Worm (Caenorhabditis elegans) whole organism, mixed stage, embryonic: ENCODE results near the gene K07E12.2.
A peak's percentile ranks its signal among the peaks of the same experiment; 100 is the strongest.

Experiments
- M03D4.4 ChIP-seq: sonication (generic microtip); optimal IDR thresholded peaks from 2 replicates; lab custom pipeline; 2017; ENCODE audit warnings: mild to moderate bottlenecking, missing genetic modification characterization, missing compliant biosample characterization
- bed-3 ChIP-seq: fragments of 200-800 bp; sonication (Bioruptor generic); optimal IDR thresholded peaks from 3 replicates; lab custom pipeline; 2018; ENCODE audit warnings: mild to moderate bottlenecking, missing genetic modification characterization, moderate library complexity, missing compliant biosample characterization
- blmp-1 ChIP-seq: fragments of 150-350 bp; optimal IDR thresholded peaks from 2 replicates; lab custom pipeline; 2014; ENCODE audit warnings: missing biosample characterization, missing genetic modification characterization
- ceh-83 ChIP-seq: fragments of 200-800 bp; sonication (Bioruptor generic); optimal IDR thresholded peaks from 2 replicates; lab custom pipeline; 2018; ENCODE audit warnings: mild to moderate bottlenecking, missing genetic modification characterization, missing compliant biosample characterization
- ces-1 ChIP-seq: fragments of 150-350 bp; optimal IDR thresholded peaks from 2 replicates; lab custom pipeline; 2014; ENCODE audit warnings: missing biosample characterization, missing genetic modification reagents, missing genetic modification characterization
- drap-1 ChIP-seq: fragments of 200-800 bp; sonication (Bioruptor generic); optimal IDR thresholded peaks from 3 replicates; lab custom pipeline; 2018; ENCODE audit warnings: mild to moderate bottlenecking, missing genetic modification characterization, missing compliant biosample characterization
- elt-1 ChIP-seq: sonication (generic microtip); optimal IDR thresholded peaks from 2 replicates; lab custom pipeline; 2017; ENCODE audit warnings: missing genetic modification characterization, mild to moderate bottlenecking, missing compliant biosample characterization, antibody characterized with exemption, moderate library complexity, borderline replicate concordance; ENCODE audit not compliant: insufficient read depth
- elt-3 ChIP-seq: fragments of 150-350 bp; optimal IDR thresholded peaks from 2 replicates; lab custom pipeline; 2014; ENCODE audit warnings: missing biosample characterization, missing genetic modification characterization
- flh-1 ChIP-seq: fragments of 200-800 bp; sonication (Bioruptor generic); optimal IDR thresholded peaks from 2 replicates; lab custom pipeline; 2018; ENCODE audit warnings: mild to moderate bottlenecking, missing genetic modification characterization, moderate library complexity, missing compliant biosample characterization
- ham-2 ChIP-seq: fragments of 200-800 bp; sonication (Bioruptor generic); optimal IDR thresholded peaks from 2 replicates; lab custom pipeline; 2018; ENCODE audit warnings: mild to moderate bottlenecking, missing genetic modification characterization, missing compliant biosample characterization
- hlh-1 ChIP-seq: fragments of 150-350 bp; optimal IDR thresholded peaks from 2 replicates; lab custom pipeline; 2014; ENCODE audit warnings: missing biosample characterization, missing genetic modification reagents, missing genetic modification characterization
- lin-13 ChIP-seq: fragments of 150-350 bp; optimal IDR thresholded peaks from 2 replicates; lab custom pipeline; 2014; ENCODE audit warnings: missing biosample characterization, missing genetic modification characterization
- lin-32 ChIP-seq: fragments of 200-800 bp; sonication (Bioruptor generic); optimal IDR thresholded peaks from 2 replicates; lab custom pipeline; 2018; ENCODE audit warnings: mild to moderate bottlenecking, missing genetic modification characterization, missing compliant biosample characterization
- lsy-2 ChIP-seq: fragments of 150-350 bp; optimal IDR thresholded peaks from 2 replicates; lab custom pipeline; 2014; ENCODE audit warnings: missing biosample characterization, missing genetic modification characterization
- mep-1 ChIP-seq: fragments of 150-350 bp; optimal IDR thresholded peaks from 2 replicates; lab custom pipeline; 2017; ENCODE audit warnings: missing biosample characterization, missing genetic modification reagents, missing genetic modification characterization, inconsistent platforms
- mls-2 ChIP-seq: sonication (generic microtip); optimal IDR thresholded peaks from 2 replicates; lab custom pipeline; 2016; ENCODE audit warnings: mild to moderate bottlenecking, missing genetic modification characterization, moderate library complexity, missing compliant biosample characterization
- nhr-12 ChIP-seq: fragments of 150-350 bp; optimal IDR thresholded peaks from 2 replicates; lab custom pipeline; 2014; ENCODE audit warnings: missing biosample characterization, missing genetic modification characterization
- nhr-237 ChIP-seq: fragments of 150-350 bp; optimal IDR thresholded peaks from 2 replicates; lab custom pipeline; 2014; ENCODE audit warnings: missing biosample characterization, missing genetic modification characterization
- sem-2 ChIP-seq: fragments of 200-800 bp; sonication (Bioruptor generic); optimal IDR thresholded peaks from 2 replicates; lab custom pipeline; 2018; ENCODE audit warnings: mild to moderate bottlenecking, missing genetic modification characterization, missing compliant biosample characterization
- snpc-4 ChIP-seq: fragments of 150-350 bp; optimal IDR thresholded peaks from 2 replicates; lab custom pipeline; 2014; ENCODE audit warnings: missing biosample characterization, missing genetic modification characterization
- sptf-1 ChIP-seq: sonication (generic microtip); optimal IDR thresholded peaks from 2 replicates; lab custom pipeline; 2017; ENCODE audit warnings: mild to moderate bottlenecking, missing genetic modification characterization, moderate library complexity, missing compliant biosample characterization
- tbx-8 ChIP-seq: fragments of 200-800 bp; sonication (Bioruptor generic); optimal IDR thresholded peaks from 2 replicates; lab custom pipeline; 2018; ENCODE audit warnings: mild to moderate bottlenecking, missing genetic modification characterization, moderate library complexity, missing compliant biosample characterization
- unc-120 ChIP-seq: sonication (generic microtip); optimal IDR thresholded peaks from 2 replicates; lab custom pipeline; 2017; ENCODE audit warnings: missing genetic modification characterization, missing compliant biosample characterization; ENCODE audit not compliant: poor library complexity, severe bottlenecking
- unc-39 ChIP-seq: fragments of 150-350 bp; optimal IDR thresholded peaks from 2 replicates; lab custom pipeline; 2014; ENCODE audit warnings: missing biosample characterization, missing genetic modification characterization
- unc-62 ChIP-seq: fragments of 150-350 bp; optimal IDR thresholded peaks from 2 replicates; lab custom pipeline; 2014; ENCODE audit warnings: missing biosample characterization, missing genetic modification reagents, missing genetic modification characterization
- zip-8 ChIP-seq: fragments of 150-350 bp; optimal IDR thresholded peaks from 2 replicates; lab custom pipeline; 2014; ENCODE audit warnings: missing biosample characterization, missing genetic modification characterization

Gene K07E12.2

DNA sequence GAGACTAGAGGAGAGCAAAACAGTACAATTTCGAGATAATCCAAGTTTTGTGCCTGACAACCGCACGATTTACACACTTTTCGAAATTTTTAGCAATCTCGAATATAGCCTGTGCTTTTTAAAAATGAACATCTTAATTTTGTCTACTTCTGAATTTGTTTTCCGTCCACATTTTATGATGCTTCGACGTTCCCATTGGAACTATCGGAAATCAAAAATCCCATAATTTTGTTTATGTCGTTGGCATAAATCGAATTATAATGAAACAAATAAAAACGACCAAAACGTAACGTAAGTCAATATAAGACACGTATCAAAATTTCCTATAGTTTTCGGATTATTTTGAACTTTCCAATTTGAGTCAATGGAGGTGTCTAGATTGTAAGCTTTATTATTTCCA is at the start of gene K07E12.2:
K07E12.2 (plus strand) TSS at position 301 of the 400 bp plus-strand sequence.
- no peak for TF ChIP-seq ces-1 (GFP tag; lab: Kevin White, UChicago)
- TF ChIP-seq hlh-1 (tag; lab: Kevin White, UChicago), result no peak
- TF ChIP-seq zip-8, result no peak
- no peak for TF ChIP-seq blmp-1 (tag; lab: Kevin White, UChicago)
- no peak for TF ChIP-seq nhr-237 (tag; lab: Kevin White, UChicago)
- TF ChIP-seq sem-2 (GFP tag; lab: Kevin White, UChicago), result no peak
- no peak for TF ChIP-seq mep-1 (tag; lab: Kevin White, UChicago)
- TF ChIP-seq lin-13 (tag; lab: Kevin White, UChicago), result no peak
- no peak for TF ChIP-seq lin-32 (GFP tag; lab: Kevin White, UChicago)
- TF ChIP-seq elt-3 (tag; lab: Kevin White, UChicago), result no peak
- TF ChIP-seq unc-39 (tag; lab: Kevin White, UChicago), result no peak
- TF ChIP-seq nhr-12 (tag; lab: Kevin White, UChicago), result no peak
- TF ChIP-seq ceh-83 (GFP tag; lab: Kevin White, UChicago), result no peak
- no peak for TF ChIP-seq tbx-8 (GFP tag; lab: Kevin White, UChicago)
- no peak for TF ChIP-seq M03D4.4 (tag; lab: Kevin White, UChicago)
- TF ChIP-seq unc-62 (GFP tag; lab: Kevin White, UChicago), result no peak

DNA sequence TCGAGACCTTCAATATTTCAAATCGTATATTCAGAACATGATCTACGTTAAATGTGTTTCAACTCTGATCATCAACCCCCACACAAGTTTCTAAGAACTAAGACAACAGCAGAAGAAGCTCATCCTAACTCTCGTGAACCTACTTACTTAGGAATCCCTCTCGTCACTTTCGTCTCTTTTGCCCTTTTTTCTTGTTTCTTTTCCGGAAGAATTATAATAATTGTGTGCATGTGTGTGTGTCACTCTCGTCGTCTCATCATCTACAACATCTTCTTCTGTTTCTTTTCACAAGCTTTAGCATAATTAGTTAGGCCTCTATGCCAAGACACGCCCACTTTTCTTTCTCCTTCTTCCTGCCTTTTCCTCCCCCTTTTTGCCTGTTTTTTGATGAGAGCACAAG is 46.6 kb upstream of the K07E12.2 start:
- TF ChIP-seq lsy-2 (tag; lab: Kevin White, UChicago) (no peak), ces-1 (GFP tag; lab: Kevin White, UChicago) (peak; percentile 57)

DNA sequence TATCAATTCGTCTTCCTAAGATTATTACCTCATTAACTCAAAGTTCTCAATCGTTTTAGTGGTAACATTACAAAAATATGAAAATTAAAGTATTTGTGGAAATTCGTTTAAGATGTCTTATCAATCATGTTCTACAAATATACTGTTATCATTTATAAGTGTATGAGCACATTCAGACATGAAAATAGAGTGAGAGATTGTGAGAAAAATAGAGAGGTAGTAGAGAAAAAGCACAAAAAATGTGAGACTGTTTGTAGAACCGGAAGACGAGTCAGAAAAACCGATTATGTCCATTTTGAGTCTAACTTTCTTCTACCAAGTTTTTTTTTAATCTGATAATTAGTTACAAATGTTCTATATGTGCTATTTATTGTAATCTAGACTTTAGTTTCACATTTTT is 43.8 kb upstream of the K07E12.2 start:
- TF ChIP-seq tbx-8 (GFP tag; lab: Kevin White, UChicago) (no peak), flh-1 (GFP tag; lab: Kevin White, UChicago) (no peak), elt-1 (tag; lab: Kevin White, UChicago) (no peak)

DNA sequence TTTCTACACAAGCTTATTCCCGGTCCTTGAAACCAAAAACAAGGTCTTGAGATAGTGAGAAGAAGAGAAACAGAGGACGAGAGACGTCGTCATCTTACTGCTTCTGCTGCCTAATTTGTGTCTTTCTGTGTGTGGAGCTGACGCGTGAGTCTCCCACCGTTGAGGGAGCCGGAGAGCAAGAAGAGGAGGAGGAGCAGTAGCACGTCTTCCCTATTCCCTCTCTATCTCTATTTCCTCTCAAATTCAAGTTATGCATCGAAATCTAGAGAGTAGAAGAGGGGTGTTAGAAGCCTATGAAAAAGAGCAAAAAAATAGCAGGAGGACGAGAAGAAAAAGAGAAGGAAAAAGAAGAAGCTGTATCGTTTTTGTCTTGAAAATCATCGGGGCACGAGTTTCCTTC is 41.9 kb upstream of the K07E12.2 start:
- TF ChIP-seq lsy-2 (tag; lab: Kevin White, UChicago), result no peak
- TF ChIP-seq ces-1 (GFP tag; lab: Kevin White, UChicago), result peak; percentile 69
- TF ChIP-seq lin-32 (GFP tag; lab: Kevin White, UChicago), result no peak

DNA sequence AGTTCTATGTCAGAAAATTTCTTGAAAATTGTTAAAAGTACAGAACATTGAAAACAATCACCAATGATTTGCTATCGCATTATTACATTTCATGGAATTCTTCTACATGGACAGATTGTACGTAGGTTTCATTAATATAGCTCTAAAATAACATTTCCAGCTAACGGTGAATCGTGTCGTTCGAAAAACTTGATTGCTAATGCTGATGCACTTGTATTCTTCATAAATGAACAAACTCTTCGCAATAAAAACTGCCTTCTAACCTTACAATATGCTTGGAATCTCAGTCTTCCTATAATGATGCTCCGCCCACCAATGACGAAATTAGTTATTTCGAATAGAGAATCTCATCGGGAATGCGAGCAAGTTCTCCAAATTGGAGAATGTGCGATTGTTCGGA is 31.6 kb upstream of the K07E12.2 start, which contains the start of gene F37A4.6:
F37A4.6 (plus strand) TSS at position 301 of the 400 bp plus-strand sequence.
- no peak for TF ChIP-seq flh-1 (GFP tag; lab: Kevin White, UChicago)
- TF ChIP-seq mep-1 (tag; lab: Kevin White, UChicago), result no peak
- TF ChIP-seq nhr-237 (tag; lab: Kevin White, UChicago), result no peak
- TF ChIP-seq drap-1 (GFP tag; lab: Kevin White, UChicago), result no peak
- no peak for TF ChIP-seq lin-13 (tag; lab: Kevin White, UChicago)
- no peak for TF ChIP-seq bed-3 (GFP tag; lab: Kevin White, UChicago)
- no peak for TF ChIP-seq ham-2
- no peak for TF ChIP-seq nhr-12 (tag; lab: Kevin White, UChicago)
- TF ChIP-seq mls-2 (tag; lab: Kevin White, UChicago), result no peak
- TF ChIP-seq blmp-1 (tag; lab: Kevin White, UChicago), result no peak
- no peak for TF ChIP-seq sptf-1
- no peak for TF ChIP-seq elt-3 (tag; lab: Kevin White, UChicago)
- no peak for TF ChIP-seq unc-120 (tag; lab: Kevin White, UChicago)
- TF ChIP-seq elt-1 (tag; lab: Kevin White, UChicago), result no peak
- TF ChIP-seq snpc-4 (tag; lab: Kevin White, UChicago), result no peak
- TF ChIP-seq, all 35 proteins: peak for 0

DNA sequence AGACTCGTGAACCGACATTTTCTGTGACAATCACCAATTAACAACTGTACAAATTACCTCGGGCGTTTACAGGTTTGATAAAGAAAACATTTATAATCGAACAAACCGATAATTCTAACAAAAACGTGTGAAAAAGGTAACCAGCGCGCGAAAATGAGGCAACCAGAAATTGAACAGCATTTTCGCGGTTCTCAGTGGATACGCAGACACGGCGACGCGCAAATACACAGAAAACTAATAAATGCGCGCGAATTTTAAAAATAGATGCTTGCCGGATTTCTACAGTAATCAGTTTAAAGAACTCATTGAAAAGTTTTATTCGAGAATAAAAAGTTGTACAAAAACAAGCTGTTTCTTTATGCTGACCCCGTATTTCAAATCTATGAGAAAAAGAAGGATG is 27.1 kb upstream of the K07E12.2 start, which contains the start of gene isw-1:
isw-1 (minus strand) TSS at position 118 of the 400 bp plus-strand sequence.
- peak; percentile 25 for TF ChIP-seq nhr-237 (tag; lab: Kevin White, UChicago)
- TF ChIP-seq lin-13 (tag; lab: Kevin White, UChicago), result peak; percentile 5
- TF ChIP-seq ces-1 (GFP tag; lab: Kevin White, UChicago), result no peak
- no peak for TF ChIP-seq sptf-1
- TF ChIP-seq, all 35 proteins: peak for 2
